Worm (Caenorhabditis elegans): ENCODE data around the gene vms-1.

The vms-1 gene

ce11 chrIII:8088235-8088634, at the start of gene vms-1:
vms-1 (plus strand) TSS chrIII:8088535.
- TF ChIP-seq C16A3.4 (tag; optimal IDR thresholded peaks at IDR 0.05) = no peak
- TF ChIP-seq ceh-90 (tag; optimal IDR thresholded peaks at IDR 0.05) = no peak
- no peak for TF ChIP-seq pag-3 (tag; optimal IDR thresholded peaks at IDR 0.05; ENCODE audit: borderline replicate concordance, insufficient read depth)
- TF ChIP-seq lin-15B (tag; optimal IDR thresholded peaks at IDR 0.05) = no peak
- no peak for TF ChIP-seq efl-1 (optimal IDR thresholded peaks at IDR 0.05)
- TF ChIP-seq efl-1 (GFP tag; optimal IDR thresholded peaks at IDR 0.05 in 1 of 2) = no peak
- TF ChIP-seq isw-1 (GFP tag; IDR thresholded peaks at IDR 0.05) = no peak
- no peak for TF ChIP-seq nhr-85 (tag)
- TF ChIP-seq skn-1 (tag; optimal IDR thresholded peaks at IDR 0.05) = no peak
- no peak for TF ChIP-seq nhr-11 (tag; optimal IDR thresholded peaks at IDR 0.05)
- TF ChIP-seq ceh-63 (GFP tag; optimal IDR thresholded peaks at IDR 0.05) = no peak
- TF ChIP-seq snpc-4 (tag; optimal IDR thresholded peaks at IDR 0.05) = no peak
- TF ChIP-seq fkh-10 (GFP tag; optimal IDR thresholded peaks at IDR 0.05) = no peak
- no peak for TF ChIP-seq C04F5.9 (tag; optimal IDR thresholded peaks at IDR 0.05)
- TF ChIP-seq lin-13 (GFP tag; optimal IDR thresholded peaks at IDR 0.05) = no peak
- TF ChIP-seq lsy-2 (tag; optimal IDR thresholded peaks at IDR 0.05) = no peak
- TF ChIP-seq hlh-17 (GFP tag; optimal IDR thresholded peaks at IDR 0.05; ENCODE audit: borderline replicate concordance) = no peak
- TF ChIP-seq irx-1 (tag; optimal IDR thresholded peaks at IDR 0.05) = no peak
- TF ChIP-seq xbp-1 (tag; optimal IDR thresholded peaks at IDR 0.05) = no peak
- TF ChIP-seq unc-62 (GFP tag; optimal IDR thresholded peaks at IDR 0.05) = no peak

- TF ChIP-seq elt-2 (tag; optimal IDR thresholded peaks at IDR 0.05) = no peak
- TF ChIP-seq efl-3 (GFP tag; optimal IDR thresholded peaks at IDR 0.05) = no peak
- no peak for TF ChIP-seq ceh-8 (GFP tag; optimal IDR thresholded peaks at IDR 0.05)
- TF ChIP-seq sptf-1 (tag; optimal IDR thresholded peaks at IDR 0.05) = no peak
- TF ChIP-seq nhr-90 (tag; optimal IDR thresholded peaks at IDR 0.05; ENCODE audit: poor library complexity) = no peak
- TF ChIP-seq dpl-1 (GFP tag; optimal IDR thresholded peaks at IDR 0.05) = no peak
- TF ChIP-seq rnt-1 (tag; optimal IDR thresholded peaks at IDR 0.05) = no peak
- TF ChIP-seq C04F5.9 (tag; optimal IDR thresholded peaks at IDR 0.05) = no peak
- no peak for TF ChIP-seq sup-37 (GFP tag; optimal IDR thresholded peaks at IDR 0.05)
Observed at ce11 chrIII:8042775-8043174, 45.6 kb upstream of the vms-1 start, which contains the start of gene K12H4.6. K12H4.6 (minus strand) TSS chrIII:8042875.

- TF ChIP-seq ces-1 (GFP tag; optimal IDR thresholded peaks at IDR 0.05) = peak; percentile 92
- peak; percentile 86 for TF ChIP-seq unc-98 (GFP tag; IDR thresholded peaks at IDR 0.05)
- peak; percentile 96 for TF ChIP-seq isw-1 (GFP tag; IDR thresholded peaks at IDR 0.05)
- peak; percentile 98 for TF ChIP-seq mep-1 (tag; optimal IDR thresholded peaks at IDR 0.05)
- peak; percentile 45 for TF ChIP-seq ceh-90 (tag; optimal IDR thresholded peaks at IDR 0.05)
- no peak for TF ChIP-seq efl-3 (GFP tag; optimal IDR thresholded peaks at IDR 0.05)
- no peak for TF ChIP-seq unc-30 (tag; optimal IDR thresholded peaks at IDR 0.05)
- TF ChIP-seq alr-1 (tag; optimal IDR thresholded peaks at IDR 0.05; ENCODE audit: borderline replicate concordance) = no peak
- TF ChIP-seq elt-3 (tag; optimal IDR thresholded peaks at IDR 0.05) = peak; percentile 6 to 98 (median 74)
- peak; percentile 79 for TF ChIP-seq snpc-4 (tag; optimal IDR thresholded peaks at IDR 0.05)
- peak; percentile 50 for TF ChIP-seq unc-62 (GFP tag; optimal IDR thresholded peaks at IDR 0.05)
- peak; percentile 86 for TF ChIP-seq egl-13 (tag; optimal IDR thresholded peaks at IDR 0.05)
- peak; percentile 98 for TF ChIP-seq fos-1 (tag; optimal IDR thresholded peaks at IDR 0.05)
- peak; percentile 98 for TF ChIP-seq unc-130 (tag; optimal IDR thresholded peaks at IDR 0.05)
- TF ChIP-seq aly-2 (tag; optimal IDR thresholded peaks at IDR 0.05) = peak; percentile 89
- peak; percentile 69 for TF ChIP-seq lin-39 (tag; optimal IDR thresholded peaks at IDR 0.05)
- peak; percentile 60 for TF ChIP-seq pqm-1 (tag; optimal IDR thresholded peaks at IDR 0.05)
- TF ChIP-seq dsc-1 (tag; optimal IDR thresholded peaks at IDR 0.05) = peak; percentile 97
- peak; percentile 80 for TF ChIP-seq ceh-8 (GFP tag; optimal IDR thresholded peaks at IDR 0.05)
- peak; percentile 96 to 98 for TF ChIP-seq efl-1 (optimal IDR thresholded peaks at IDR 0.05)
- peak; percentile 87 to 98 for TF ChIP-seq efl-1 (GFP tag; optimal IDR thresholded peaks at IDR 0.05 in 1 of 2)
- TF ChIP-seq nhr-11 (tag; optimal IDR thresholded peaks at IDR 0.05) = peak; percentile 80
- peak; percentile 17 for TF ChIP-seq nhr-76 (tag; optimal IDR thresholded peaks at IDR 0.05)
- no peak for TF ChIP-seq pag-3 (tag; optimal IDR thresholded peaks at IDR 0.05; ENCODE audit: borderline replicate concordance, insufficient read depth)
- TF ChIP-seq lin-13 (GFP tag; optimal IDR thresholded peaks at IDR 0.05) = peak; percentile 98
- TF ChIP-seq zag-1 (tag; optimal IDR thresholded peaks at IDR 0.05) = peak; percentile 97
- TF ChIP-seq ets-5 (GFP tag; IDR thresholded peaks at IDR 0.05) = no peak
- TF ChIP-seq egl-27 (tag; optimal IDR thresholded peaks at IDR 0.05) = peak; percentile 83 to 97
- TF ChIP-seq nhr-85 (tag) = peak; percentile 95
- TF ChIP-seq skn-1 (tag; optimal IDR thresholded peaks at IDR 0.05) = peak; percentile 97
- peak; percentile 99 for TF ChIP-seq fkh-8 (tag; optimal IDR thresholded peaks at IDR 0.05)
- TF ChIP-seq swsn-7 (tag; optimal IDR thresholded peaks at IDR 0.05) = peak; percentile 95
- TF ChIP-seq nhr-19 (GFP tag; conservative IDR thresholded peaks at IDR 0.05) = peak; percentile 94
- no peak for TF ChIP-seq hlh-17 (GFP tag; optimal IDR thresholded peaks at IDR 0.05; ENCODE audit: borderline replicate concordance)
Observed at ce11 chrIII:8043784-8044183, 44.6 kb upstream of the vms-1 start.

Measured in whole organism, L1 larva.